Worm (Caenorhabditis elegans) whole organism, midembryonic: Measurements from ENCODE around the gene srx-111.

ENCODE experiments used
- T22C8.4 ChIP-seq: fragments of 200-800 bp; sonication (Bioruptor generic); IDR thresholded peaks from 2 replicates; pipeline ENCODE4 v1.3.6; 2022; ENCODE audit warnings: missing genetic modification characterization, missing compliant biosample characterization
- cog-1 ChIP-seq: sonication (generic microtip); optimal IDR thresholded peaks from 2 replicates; lab custom pipeline; 2016; ENCODE audit warnings: missing genetic modification characterization, missing compliant biosample characterization
- flt-1 ChIP-seq: fragments of 200-800 bp; sonication (Bioruptor generic); IDR thresholded peaks from 2 replicates; pipeline ENCODE4 v1.3.6; 2022; ENCODE audit warnings: missing genetic modification characterization, missing compliant biosample characterization
- klf-2 ChIP-seq: fragments of 200-800 bp; sonication (Bioruptor generic); conservative IDR thresholded peaks from 2 replicates; pipeline ENCODE4 v1.3.6; 2022; ENCODE audit warnings: missing genetic modification reagents, missing genetic modification characterization, missing compliant biosample characterization
- med-1 ChIP-seq: sonication (generic microtip); optimal IDR thresholded peaks from 2 replicates; lab custom pipeline; 2017; ENCODE audit warnings: missing genetic modification characterization, mild to moderate bottlenecking, missing compliant biosample characterization, antibody characterized with exemption, missing genetic modification reagents; ENCODE audit not compliant: insufficient read depth
- ref-1 ChIP-seq: fragments of 200-800 bp; sonication (Bioruptor generic); conservative IDR thresholded peaks from 2 replicates; pipeline ENCODE4 v1.3.6; 2022; ENCODE audit warnings: missing genetic modification reagents, missing genetic modification characterization, missing compliant biosample characterization
- tab-1 ChIP-seq: fragments of 200-800 bp; sonication (Bioruptor generic); IDR thresholded peaks from 2 replicates; pipeline ENCODE4 v1.3.6; 2022; ENCODE audit warnings: missing genetic modification characterization, missing compliant biosample characterization
- ztf-23 ChIP-seq: fragments of 200-800 bp; sonication (Bioruptor generic); IDR thresholded peaks from 2 replicates; pipeline ENCODE4 v1.3.6; 2022; ENCODE audit warnings: missing genetic modification reagents, missing genetic modification characterization, missing compliant biosample characterization
- ztf-29 ChIP-seq: fragments of 200-800 bp; sonication (Bioruptor generic); IDR thresholded peaks from 2 replicates; pipeline ENCODE4 v1.3.6; 2022; ENCODE audit warnings: missing genetic modification reagents, missing genetic modification characterization, missing compliant biosample characterization

ce11 chrII:3786538-3786937 lies 28.9 kb downstream of the srx-111 start:
- TF ChIP-seq flt-1 (GFP tag; lab: Robert Waterston, UW) (no peak), ref-1 (GFP tag; lab: Robert Waterston, UW) (no peak), ztf-29 (GFP tag; lab: Robert Waterston, UW) (no peak), tab-1 (GFP tag; lab: Robert Waterston, UW) (no peak), T22C8.4 (GFP tag; lab: Robert Waterston, UW) (no peak), klf-2 (GFP tag; lab: Robert Waterston, UW) (no peak), med-1 (GFP tag; lab: Kevin White, UChicago) (no peak), ztf-23 (GFP tag; lab: Robert Waterston, UW) (no peak), cog-1 (tag; lab: Kevin White, UChicago) (no peak)
